Worm (Caenorhabditis elegans) whole organism, L2 larva: ENCODE data around the gene sec-10.
A peak's percentile ranks its signal among the peaks of the same experiment; 100 is the strongest.

Experiments used
- C34F6.9 ChIP-seq: fragments of 150-350 bp; optimal IDR thresholded peaks from 2 replicates; lab custom pipeline; 2014; ENCODE audit warnings: missing biosample characterization, missing genetic modification characterization
- F13H6.1 ChIP-seq: sonication (generic microtip); optimal IDR thresholded peaks from 2 replicates; lab custom pipeline; 2016; ENCODE audit warnings: missing genetic modification characterization, missing compliant biosample characterization
- Y55F3AM.14 ChIP-seq: fragments of 200-800 bp; sonication (Bioruptor generic); optimal IDR thresholded peaks from 2 replicates; lab custom pipeline; 2018; ENCODE audit warnings: mild to moderate bottlenecking, missing genetic modification characterization, missing compliant biosample characterization
- ZK546.5 ChIP-seq: sonication (generic microtip); optimal IDR thresholded peaks from 2 replicates; lab custom pipeline; 2017; ENCODE audit warnings: missing biosample characterization, missing genetic modification characterization
- alr-1 ChIP-seq: fragments of 150-350 bp; optimal IDR thresholded peaks from 2 replicates; lab custom pipeline; 2014; ENCODE audit warnings: missing biosample characterization, missing genetic modification characterization
- aly-2 ChIP-seq: fragments of 150-350 bp; optimal IDR thresholded peaks from 2 replicates; lab custom pipeline; 2014; ENCODE audit warnings: missing biosample characterization, missing genetic modification characterization
- blmp-1 ChIP-seq: sonication (generic microtip); optimal IDR thresholded peaks from 2 replicates; lab custom pipeline; 2017; ENCODE audit warnings: missing genetic modification characterization, mild to moderate bottlenecking, missing compliant biosample characterization, antibody characterized with exemption, moderate library complexity; ENCODE audit not compliant: insufficient read depth
- ceh-16 ChIP-seq: fragments of 150-350 bp; optimal IDR thresholded peaks from 2 replicates; lab custom pipeline; 2014; ENCODE audit warnings: missing biosample characterization, missing genetic modification characterization
- ceh-82 ChIP-seq: fragments of 150-350 bp; optimal IDR thresholded peaks from 2 replicates; lab custom pipeline; 2014; ENCODE audit warnings: missing biosample characterization, missing genetic modification characterization
- crh-2 ChIP-seq: sonication (generic microtip); optimal IDR thresholded peaks from 2 replicates; lab custom pipeline; 2017; ENCODE audit warnings: missing biosample characterization, missing genetic modification characterization
- dmd-4 ChIP-seq: sonication (generic microtip); optimal IDR thresholded peaks from 2 replicates; lab custom pipeline; 2017; ENCODE audit warnings: missing biosample characterization, missing genetic modification characterization
- egl-27 ChIP-seq: sonication (generic microtip); optimal IDR thresholded peaks from 3 replicates; lab custom pipeline; 2017; ENCODE audit warnings: missing biosample characterization, missing genetic modification reagents, missing genetic modification characterization
- elt-3 ChIP-seq: sonication (generic microtip); optimal IDR thresholded peaks from 2 replicates; lab custom pipeline; 2017; ENCODE audit warnings: missing biosample characterization, missing genetic modification characterization
- fos-1 ChIP-seq: fragments of 150-350 bp; optimal IDR thresholded peaks from 2 replicates; lab custom pipeline; 2014; ENCODE audit warnings: missing biosample characterization, missing genetic modification characterization
- gmeb-1 ChIP-seq: fragments of 150-350 bp; optimal IDR thresholded peaks from 2 replicates; lab custom pipeline; 2014; ENCODE audit warnings: missing biosample characterization, missing genetic modification characterization
- lin-11 ChIP-seq: fragments of 150-350 bp; sonication (generic microtip); optimal IDR thresholded peaks from 2 replicates; lab custom pipeline; 2014; ENCODE audit warnings: missing biosample characterization, missing genetic modification characterization, inconsistent platforms, mixed read lengths
- lin-13 ChIP-seq: fragments of 150-350 bp; optimal IDR thresholded peaks from 2 replicates; lab custom pipeline; 2014; ENCODE audit warnings: missing biosample characterization, missing genetic modification reagents, missing genetic modification characterization
- lsy-2 ChIP-seq, 2 experiments: fragments of 150-350 bp in 1 of 2; sonication (generic microtip) in 1 of 2; optimal IDR thresholded peaks; 2 replicates each; lab custom pipeline; 2014 to 2017; ENCODE audit warnings: missing biosample characterization in 2 of 2, missing genetic modification characterization in 2 of 2
- mab-5 ChIP-seq: fragments of 150-350 bp; optimal IDR thresholded peaks from 2 replicates; lab custom pipeline; 2014; ENCODE audit warnings: missing biosample characterization, missing genetic modification characterization
- mbf-1 ChIP-seq: sonication (generic microtip); optimal IDR thresholded peaks from 2 replicates; lab custom pipeline; 2017; ENCODE audit warnings: missing biosample characterization, missing genetic modification characterization
- mdl-1 ChIP-seq, 2 experiments: fragments of 150-350 bp in 1 of 2; sonication (generic microtip) in 1 of 2; optimal IDR thresholded peaks; 2 replicates each; lab custom pipeline; 2017; ENCODE audit warnings: missing biosample characterization in 2 of 2, missing genetic modification characterization in 2 of 2
- nhr-10 ChIP-seq: sonication (generic microtip); optimal IDR thresholded peaks from 2 replicates; lab custom pipeline; 2017; ENCODE audit warnings: missing biosample characterization, missing genetic modification characterization
- nhr-11 ChIP-seq: fragments of 150-350 bp; optimal IDR thresholded peaks from 2 replicates; lab custom pipeline; 2014; ENCODE audit warnings: missing biosample characterization, missing genetic modification characterization
- nhr-12 ChIP-seq: fragments of 150-350 bp; optimal IDR thresholded peaks from 2 replicates; lab custom pipeline; 2014; ENCODE audit warnings: missing biosample characterization, missing genetic modification characterization
- nhr-129 ChIP-seq: fragments of 150-350 bp; optimal IDR thresholded peaks from 2 replicates; lab custom pipeline; 2014; ENCODE audit warnings: missing biosample characterization, missing genetic modification characterization
- nhr-21 ChIP-seq: fragments of 150-350 bp; optimal IDR thresholded peaks from 2 replicates; lab custom pipeline; 2014; ENCODE audit warnings: missing biosample characterization, missing genetic modification characterization
- nhr-23 ChIP-seq: fragments of 150-350 bp; optimal IDR thresholded peaks from 2 replicates; lab custom pipeline; 2014; ENCODE audit warnings: missing biosample characterization, missing genetic modification reagents, missing genetic modification characterization
- nhr-25 ChIP-seq: fragments of 150-350 bp; sonication (generic microtip); optimal IDR thresholded peaks from 3 replicates; lab custom pipeline; 2014; ENCODE audit warnings: missing biosample characterization, missing genetic modification characterization
- nhr-6 ChIP-seq: fragments of 150-350 bp; optimal IDR thresholded peaks from 2 replicates; lab custom pipeline; 2014; ENCODE audit warnings: missing biosample characterization, missing genetic modification characterization
- peb-1 ChIP-seq: fragments of 150-350 bp; optimal IDR thresholded peaks from 2 replicates; lab custom pipeline; 2014; ENCODE audit warnings: missing biosample characterization, missing genetic modification characterization
- sem-4 ChIP-seq: fragments of 150-350 bp; optimal IDR thresholded peaks from 2 replicates; lab custom pipeline; 2014; ENCODE audit warnings: missing biosample characterization, missing genetic modification reagents, missing genetic modification characterization
- sma-9 ChIP-seq, 2 experiments: fragments of 150-350 bp in 1 of 2; sonication (generic microtip) in 1 of 2; optimal IDR thresholded peaks; 2 replicates each; lab custom pipeline; 2014 to 2016; ENCODE audit warnings: missing genetic modification characterization in 2 of 2, mild to moderate bottlenecking in 1 of 2, missing biosample characterization in 1 of 2, missing compliant biosample characterization in 1 of 2, missing genetic modification reagents in 1 of 2, moderate library complexity in 1 of 2
- unc-39 ChIP-seq: fragments of 150-350 bp; optimal IDR thresholded peaks from 2 replicates; lab custom pipeline; 2014; ENCODE audit warnings: missing biosample characterization, missing genetic modification characterization
- unc-55 ChIP-seq: fragments of 150-350 bp; sonication (generic microtip); optimal IDR thresholded peaks from 3 replicates; lab custom pipeline; 2014; ENCODE audit warnings: missing biosample characterization, missing genetic modification reagents, missing genetic modification characterization
- unc-62 ChIP-seq: fragments of 150-350 bp; optimal IDR thresholded peaks from 2 replicates; lab custom pipeline; 2014; ENCODE audit warnings: missing biosample characterization, missing genetic modification reagents, missing genetic modification characterization
- zag-1 ChIP-seq: fragments of 150-350 bp; optimal IDR thresholded peaks from 2 replicates; lab custom pipeline; 2014; ENCODE audit warnings: missing biosample characterization, missing genetic modification characterization
- ztf-1 ChIP-seq: fragments of 200-800 bp; sonication (Bioruptor generic); conservative IDR thresholded peaks from 2 replicates; pipeline ENCODE4 v1.3.6; 2022; ENCODE audit warnings: missing genetic modification characterization, missing compliant biosample characterization

Gene sec-10

DNA sequence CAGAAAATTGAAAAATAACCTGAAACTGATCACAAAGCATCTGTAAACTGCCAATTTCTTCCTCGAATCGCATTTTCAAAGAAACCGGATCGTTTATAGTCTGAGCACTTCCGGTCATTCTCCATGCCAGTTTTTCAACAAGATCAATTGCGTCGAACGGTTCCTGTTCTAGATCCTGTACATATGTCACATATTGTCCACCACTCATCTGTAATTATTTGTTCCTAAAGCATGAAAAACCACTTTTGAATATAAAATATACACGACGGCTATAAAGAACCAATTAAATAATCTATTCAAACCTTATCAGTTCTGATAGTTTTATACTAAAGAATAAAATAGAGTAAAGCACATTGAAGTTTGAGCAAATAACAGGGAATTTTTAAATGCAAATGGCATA is at the start of gene sec-10:
sec-10 (minus strand) TSS at position 208 of the 400 bp plus-strand sequence.
- TF ChIP-seq nhr-21 (tag; lab: Kevin White, UChicago) (no peak), fos-1 (tag; lab: Kevin White, UChicago) (peak; percentile 17)

- TF ChIP-seq unc-55 (GFP tag; lab: Kevin White, UChicago) (peak; percentile 40), ztf-1 (GFP tag; lab: Robert Waterston, UW) (no peak), mbf-1 (tag; lab: Kevin White, UChicago) (no peak), crh-2 (tag; lab: Kevin White, UChicago) (peak; percentile 21), fos-1 (tag; lab: Kevin White, UChicago) (peak; percentile 37), lsy-2 (tag; optimal IDR thresholded peaks at IDR 0.05; lab: Kevin White, UChicago) (peak in 1 of 2 experiments; percentile 54), nhr-11 (no peak), C34F6.9 (tag; lab: Kevin White, UChicago) (peak; percentile 43), ceh-82 (tag; lab: Kevin White, UChicago) (no peak), nhr-129 (peak; percentile 43)
Observed at ce11 chrIV:7830151-7830550, 47.9 kb upstream of the sec-10 start, which contains the start of gene mvb-12. Gene mvb-12 (plus strand): TSS chrIV:7830525.

- TF ChIP-seq mbf-1 (tag; lab: Kevin White, UChicago) (no peak), fos-1 (tag; lab: Kevin White, UChicago) (peak; percentile 14)
Observed at ce11 chrIV:7829275-7829938, 47.1 kb upstream of the sec-10 start, which contains the start of gene C06A6.4. Gene C06A6.4 (minus strand): TSS chrIV:7829298.

- peak; percentile 7 for TF ChIP-seq egl-27 (tag; lab: Kevin White, UChicago)
- TF ChIP-seq nhr-25 = peak; percentile 54
- TF ChIP-seq nhr-11 = no peak
Observed at ce11 chrIV:7824649-7825048, 42.4 kb upstream of the sec-10 start.

- TF ChIP-seq ceh-16 (tag; lab: Kevin White, UChicago) (no peak), aly-2 (tag; lab: Kevin White, UChicago) (no peak), nhr-6 (tag; lab: Kevin White, UChicago) (no peak), elt-3 (tag; lab: Kevin White, UChicago) (no peak), mdl-1 (tag; optimal IDR thresholded peaks at IDR 0.05; lab: Kevin White, UChicago) (no peak), unc-62 (no peak), ztf-1 (GFP tag; lab: Robert Waterston, UW) (no peak), nhr-10 (no peak), C34F6.9 (tag; lab: Kevin White, UChicago) (no peak), nhr-25 (no peak), zag-1 (no peak), nhr-23 (tag; lab: Kevin White, UChicago) (no peak), dmd-4 (tag; lab: Kevin White, UChicago) (no peak), ZK546.5 (tag; lab: Kevin White, UChicago) (no peak)
Observed at ce11 chrIV:7822524-7822923, 40.2 kb upstream of the sec-10 start, which contains the start of gene T14A8.2. Gene T14A8.2 (minus strand): TSS chrIV:7822624.

DNA sequence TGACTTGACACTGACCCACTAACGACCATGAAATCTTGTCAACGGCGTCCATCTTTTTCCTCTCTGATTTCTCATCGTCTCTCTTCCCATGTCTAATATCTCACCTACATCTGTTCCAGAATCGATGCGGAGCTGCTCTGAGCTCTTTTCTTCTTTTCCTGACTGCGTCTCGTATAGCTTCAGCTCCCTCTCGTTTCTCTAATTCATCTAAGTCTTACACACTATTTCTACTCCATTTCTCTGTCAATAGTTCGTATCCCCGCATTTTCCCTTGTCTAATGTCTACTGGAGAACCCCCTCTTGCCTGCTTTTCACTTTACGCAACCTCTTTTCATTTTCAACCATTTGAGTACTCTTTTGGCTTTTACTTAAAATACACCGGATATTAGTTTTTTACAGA is 35.6 kb upstream of the sec-10 start, which contains the start of gene ric-3:
ric-3 (plus strand) TSS at position 400 of the 400 bp plus-strand sequence.
- no peak for TF ChIP-seq mbf-1 (tag; lab: Kevin White, UChicago)
- no peak for TF ChIP-seq nhr-25
- peak; percentile 15 to 79 for TF ChIP-seq lsy-2 (tag; optimal IDR thresholded peaks at IDR 0.05; lab: Kevin White, UChicago)
- TF ChIP-seq sma-9 (GFP tag; optimal IDR thresholded peaks at IDR 0.05; lab: Kevin White, UChicago) = peak; percentile 86
- no peak for TF ChIP-seq sma-9 (tag; optimal IDR thresholded peaks at IDR 0.05; lab: Kevin White, UChicago)
- no peak for TF ChIP-seq nhr-10
- TF ChIP-seq gmeb-1 = no peak
- peak; percentile 89 for TF ChIP-seq unc-55 (GFP tag; lab: Kevin White, UChicago)
- TF ChIP-seq unc-62 = no peak
- no peak for TF ChIP-seq blmp-1 (tag; lab: Kevin White, UChicago)
- TF ChIP-seq ceh-16 (tag; lab: Kevin White, UChicago) = no peak
- TF ChIP-seq alr-1 (tag; lab: Kevin White, UChicago) = no peak
- TF ChIP-seq F13H6.1 (tag; lab: Kevin White, UChicago) = peak; percentile 84
- no peak for TF ChIP-seq elt-3 (tag; lab: Kevin White, UChicago)
- no peak for TF ChIP-seq ztf-1 (GFP tag; lab: Robert Waterston, UW)
- TF ChIP-seq crh-2 (tag; lab: Kevin White, UChicago) = peak; percentile 68
- TF ChIP-seq nhr-129 = peak; percentile 84
- TF ChIP-seq mab-5 (tag; lab: Kevin White, UChicago) = peak; percentile 45
- TF ChIP-seq mdl-1 (tag; optimal IDR thresholded peaks at IDR 0.05; lab: Kevin White, UChicago) = peak in 1 of 2 experiments; percentile 10
- TF ChIP-seq unc-39 (tag; lab: Kevin White, UChicago) = no peak
- peak; percentile 71 for TF ChIP-seq sem-4 (tag; lab: Kevin White, UChicago)
- TF ChIP-seq nhr-11 = no peak
- TF ChIP-seq nhr-21 (tag; lab: Kevin White, UChicago) = peak; percentile 26
- no peak for TF ChIP-seq nhr-12 (tag; lab: Kevin White, UChicago)
- peak; percentile 54 for TF ChIP-seq lin-11 (tag; lab: Kevin White, UChicago)
- TF ChIP-seq peb-1 = no peak
- no peak for TF ChIP-seq Y55F3AM.14
- TF ChIP-seq dmd-4 (tag; lab: Kevin White, UChicago) = no peak
- peak; percentile 93 for TF ChIP-seq C34F6.9 (tag; lab: Kevin White, UChicago)
- peak; percentile 75 for TF ChIP-seq zag-1
- peak; percentile 38 for TF ChIP-seq fos-1 (tag; lab: Kevin White, UChicago)
- TF ChIP-seq nhr-6 (tag; lab: Kevin White, UChicago) = peak; percentile 72
- TF ChIP-seq lin-13 = peak; percentile 26
